Worm (Caenorhabditis elegans) whole organism, L2 larva: Measurements from ENCODE around the gene valv-1.

ENCODE experiments used
- F13H6.1 ChIP-seq: sonication (generic microtip); optimal IDR thresholded peaks from 2 replicates; lab custom pipeline; 2016; ENCODE audit warnings: missing genetic modification characterization, missing compliant biosample characterization
- dmd-4 ChIP-seq: sonication (generic microtip); optimal IDR thresholded peaks from 2 replicates; lab custom pipeline; 2017; ENCODE audit warnings: missing biosample characterization, missing genetic modification characterization
- egl-27 ChIP-seq: sonication (generic microtip); optimal IDR thresholded peaks from 3 replicates; lab custom pipeline; 2017; ENCODE audit warnings: missing biosample characterization, missing genetic modification reagents, missing genetic modification characterization
- lin-11 ChIP-seq: fragments of 150-350 bp; sonication (generic microtip); optimal IDR thresholded peaks from 2 replicates; lab custom pipeline; 2014; ENCODE audit warnings: missing biosample characterization, missing genetic modification characterization, inconsistent platforms, mixed read lengths
- nhr-77 ChIP-seq: fragments of 150-350 bp; optimal IDR thresholded peaks from 2 replicates; lab custom pipeline; 2014; ENCODE audit warnings: missing biosample characterization, missing genetic modification characterization
- unc-55 ChIP-seq: fragments of 150-350 bp; sonication (generic microtip); optimal IDR thresholded peaks from 3 replicates; lab custom pipeline; 2014; ENCODE audit warnings: missing biosample characterization, missing genetic modification reagents, missing genetic modification characterization
- ztf-11 ChIP-seq: sonication (generic microtip); optimal IDR thresholded peaks from 2 replicates; lab custom pipeline; 2017; ENCODE audit warnings: missing biosample characterization, missing genetic modification characterization

ce11 chrIV:7478134-7478533, 33.0 kb upstream of the valv-1 start, which contains the start of gene rod-1:
- no peak for TF ChIP-seq lin-11 (tag; lab: Kevin White, UChicago)
- no peak for TF ChIP-seq ztf-11 (tag; lab: Kevin White, UChicago)
- TF ChIP-seq unc-55: peak; percentile 46
- no peak for TF ChIP-seq F13H6.1 (tag; lab: Kevin White, UChicago)
- TF ChIP-seq nhr-77 (tag; lab: Kevin White, UChicago): no peak
- no peak for TF ChIP-seq egl-27 (tag; lab: Kevin White, UChicago)
- TF ChIP-seq dmd-4 (tag; lab: Kevin White, UChicago): no peak
